Worm (Caenorhabditis elegans) whole organism, L1 larva: Measurements from ENCODE around the gene F59E12.8.

ENCODE experiments used
- C04F5.9 ChIP-seq: sonication (generic microtip); optimal IDR thresholded peaks from 2 replicates; lab custom pipeline; 2016; ENCODE audit warnings: missing genetic modification characterization, missing compliant biosample characterization
- efl-1 ChIP-seq, 4 experiments: fragments of 150-350 bp; optimal IDR thresholded peaks in 3 of 4; peaks in 1 of 4; 1 replicate in 1 of 4; 2 replicates in 3 of 4; lab custom pipeline; 2014; ENCODE audit warnings: missing biosample characterization in 2 of 4, missing genetic modification characterization in 2 of 4, missing genetic modification reagents in 2 of 4
- mab-9 ChIP-seq: fragments of 200-800 bp; sonication (Bioruptor generic); IDR thresholded peaks from 2 replicates; pipeline ENCODE4 v1.3.6; 2022; ENCODE audit warnings: missing genetic modification reagents, missing genetic modification characterization, missing compliant biosample characterization
- mdl-1 ChIP-seq, 2 experiments: fragments of 150-350 bp; optimal IDR thresholded peaks; 2 replicates each; lab custom pipeline; 2014 to 2017; ENCODE audit warnings: missing biosample characterization in 2 of 2, missing genetic modification characterization in 2 of 2, inconsistent platforms in 1 of 2
- mef-2 ChIP-seq: fragments of 150-350 bp; optimal IDR thresholded peaks from 2 replicates; lab custom pipeline; 2014; ENCODE audit warnings: missing biosample characterization, missing genetic modification characterization
- nhr-77 ChIP-seq: fragments of 150-350 bp; optimal IDR thresholded peaks from 2 replicates; lab custom pipeline; 2014; ENCODE audit warnings: missing biosample characterization, missing genetic modification characterization
- rnt-1 ChIP-seq: sonication (generic microtip); optimal IDR thresholded peaks from 2 replicates; lab custom pipeline; 2016; ENCODE audit warnings: mild to moderate bottlenecking, missing genetic modification characterization, moderate library complexity, missing compliant biosample characterization
- tbx-2 ChIP-seq: sonication (generic microtip); optimal IDR thresholded peaks from 2 replicates; lab custom pipeline; 2016; ENCODE audit warnings: missing genetic modification characterization, missing compliant biosample characterization
- ztf-11 ChIP-seq, 2 experiments: sonication (generic microtip); optimal IDR thresholded peaks; 2 replicates each; lab custom pipeline; 2016 to 2017; ENCODE audit warnings: missing genetic modification characterization in 2 of 2, missing biosample characterization in 1 of 2, missing compliant biosample characterization in 1 of 2

- no peak for TF ChIP-seq ztf-11 (tag; optimal IDR thresholded peaks at IDR 0.05; lab: Kevin White, UChicago)
- TF ChIP-seq rnt-1 (tag; lab: Kevin White, UChicago) = no peak
- no peak for TF ChIP-seq tbx-2
- TF ChIP-seq mab-9 (GFP tag; lab: Robert Waterston, UW) = no peak
- TF ChIP-seq mdl-1 (tag; optimal IDR thresholded peaks at IDR 0.05; lab: Kevin White, UChicago) = no peak
- TF ChIP-seq C04F5.9 (tag; lab: Kevin White, UChicago) = no peak
- TF ChIP-seq mef-2 (tag; lab: Kevin White, UChicago) = no peak
- no peak for TF ChIP-seq efl-1 (optimal IDR thresholded peaks at IDR 0.05; lab: Kevin White, UChicago)
- TF ChIP-seq efl-1 (GFP tag; optimal IDR thresholded peaks at IDR 0.05 in 1 of 2; lab: Kevin White, UChicago) = no peak
- no peak for TF ChIP-seq nhr-77 (tag; lab: Kevin White, UChicago)
Observed at ce11 chrII:5654215-5654614, 17.5 kb upstream of the F59E12.8 start, which contains the start of gene F59E12.1.
